Worm (Caenorhabditis elegans) whole organism, L2 larva: ENCODE measurements around the gene gmn-1.

Experiments
- lsy-2 ChIP-seq, 2 experiments: fragments of 150-350 bp in 1 of 2; sonication (generic microtip) in 1 of 2; optimal IDR thresholded peaks; 2 replicates each; lab custom pipeline; 2014 to 2017; ENCODE audit warnings: missing biosample characterization in 2 of 2, missing genetic modification characterization in 2 of 2
- nhr-237 ChIP-seq: fragments of 150-350 bp; optimal IDR thresholded peaks from 2 replicates; lab custom pipeline; 2014; ENCODE audit warnings: missing biosample characterization, missing genetic modification characterization
- nhr-25 ChIP-seq: fragments of 150-350 bp; sonication (generic microtip); optimal IDR thresholded peaks from 3 replicates; lab custom pipeline; 2014; ENCODE audit warnings: missing biosample characterization, missing genetic modification characterization
- nhr-77 ChIP-seq: fragments of 150-350 bp; optimal IDR thresholded peaks from 2 replicates; lab custom pipeline; 2014; ENCODE audit warnings: missing biosample characterization, missing genetic modification characterization
- skn-1 ChIP-seq: sonication (generic microtip); optimal IDR thresholded peaks from 2 replicates; lab custom pipeline; 2017; ENCODE audit warnings: missing biosample characterization, missing genetic modification characterization
- unc-39 ChIP-seq: fragments of 150-350 bp; optimal IDR thresholded peaks from 2 replicates; lab custom pipeline; 2014; ENCODE audit warnings: missing biosample characterization, missing genetic modification characterization
- ztf-1 ChIP-seq: fragments of 200-800 bp; sonication (Bioruptor generic); conservative IDR thresholded peaks from 2 replicates; pipeline ENCODE4 v1.3.6; 2022; ENCODE audit warnings: missing genetic modification characterization, missing compliant biosample characterization

DNA sequence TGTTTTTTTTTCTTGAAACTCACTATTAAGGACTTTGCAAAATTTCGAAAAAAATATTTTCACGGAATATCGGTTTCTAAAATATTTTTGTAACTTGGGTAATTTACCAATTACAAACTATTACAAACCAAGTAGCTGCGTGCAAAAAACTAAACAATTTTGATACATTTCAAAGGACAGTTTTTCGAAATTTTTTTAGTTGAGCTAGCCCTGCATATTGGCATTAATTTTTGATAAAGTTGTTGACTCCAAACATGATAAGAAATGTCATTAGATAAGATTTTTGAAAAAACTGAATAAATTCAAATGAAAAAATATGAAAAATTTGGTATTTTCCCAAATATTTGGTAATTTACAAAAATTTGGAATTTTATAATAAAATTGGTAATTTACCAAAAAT is 36.9 kb downstream of the gmn-1 start:
- TF ChIP-seq nhr-25 (tag; lab: Kevin White, UChicago) (no peak), unc-39 (tag; lab: Kevin White, UChicago) (no peak), nhr-237 (tag; lab: Kevin White, UChicago) (no peak), skn-1 (tag; lab: Kevin White, UChicago) (no peak), lsy-2 (tag; optimal IDR thresholded peaks at IDR 0.05; lab: Kevin White, UChicago) (no peak), ztf-1 (GFP tag; lab: Robert Waterston, UW) (no peak), nhr-77 (tag; lab: Kevin White, UChicago) (no peak)
